Worm (Caenorhabditis elegans): ENCODE measurements around the gene F36H9.7.

- TF ChIP-seq ztf-11 (tag; optimal IDR thresholded peaks at IDR 0.05) (no peak), zag-1 (tag; optimal IDR thresholded peaks at IDR 0.05) (no peak), fos-1 (tag; optimal IDR thresholded peaks at IDR 0.05) (no peak), unc-39 (tag; optimal IDR thresholded peaks at IDR 0.05) (no peak), ceh-82 (tag; optimal IDR thresholded peaks at IDR 0.05) (no peak), lin-13 (GFP tag; optimal IDR thresholded peaks at IDR 0.05) (no peak), ama-1 (optimal IDR thresholded peaks at IDR 0.05) (no peak), hmg-1.1 (GFP tag; IDR thresholded peaks at IDR 0.05) (no peak), nhr-111 (GFP tag; optimal IDR thresholded peaks at IDR 0.05) (no peak), nhr-6 (tag; optimal IDR thresholded peaks at IDR 0.05) (no peak), F49E8.2 (tag; optimal IDR thresholded peaks at IDR 0.05; ENCODE audit: borderline replicate concordance) (no peak), dve-1 (tag; optimal IDR thresholded peaks at IDR 0.05; ENCODE audit: insufficient read depth) (no peak), F10B5.3 (tag; optimal IDR thresholded peaks at IDR 0.05) (no peak), lsy-2 (tag; optimal IDR thresholded peaks at IDR 0.05) (no peak)
Measured at ce11 chrV:1781922-1782321, 7.2 kb upstream of the F36H9.7 start, which contains the start of gene F36H9.5.
